Worm (Caenorhabditis elegans) whole organism, early embryonic: ENCODE results near the gene R10E4.7.

Experiments
- B0310.2 ChIP-seq: sonication (generic microtip); optimal IDR thresholded peaks from 2 replicates; lab custom pipeline; 2016; ENCODE audit warnings: mild to moderate bottlenecking, missing genetic modification characterization, missing compliant biosample characterization
- F13C5.2 ChIP-seq: sonication (generic microtip); optimal IDR thresholded peaks from 2 replicates; lab custom pipeline; 2017; ENCODE audit warnings: mild to moderate bottlenecking, missing genetic modification characterization, inconsistent platforms, missing compliant biosample characterization
- ceh-36 ChIP-seq: sonication (generic microtip); optimal IDR thresholded peaks from 2 replicates; lab custom pipeline; 2016; ENCODE audit warnings: missing genetic modification characterization, inconsistent platforms, missing compliant biosample characterization
- hmbx-1 ChIP-seq: sonication (generic microtip); optimal IDR thresholded peaks from 2 replicates; lab custom pipeline; 2016; ENCODE audit warnings: mild to moderate bottlenecking, missing genetic modification characterization, missing compliant biosample characterization
- hmg-4 ChIP-seq: fragments of 200-800 bp; sonication (Bioruptor generic); optimal IDR thresholded peaks from 2 replicates; lab custom pipeline; 2018; ENCODE audit warnings: mild to moderate bottlenecking, missing genetic modification characterization, missing compliant biosample characterization
- hnd-1 ChIP-seq: sonication (generic microtip); optimal IDR thresholded peaks from 2 replicates; lab custom pipeline; 2016; ENCODE audit warnings: missing genetic modification characterization, missing compliant biosample characterization
- pes-1 ChIP-seq: fragments of 200-800 bp; sonication (Bioruptor generic); IDR thresholded peaks from 2 replicates; pipeline ENCODE4 v1.3.6; 2022; ENCODE audit warnings: missing genetic modification reagents, missing genetic modification characterization, missing compliant biosample characterization
- sea-1 ChIP-seq: fragments of 200-800 bp; sonication (Bioruptor generic); conservative IDR thresholded peaks from 2 replicates; pipeline ENCODE4 v1.3.6; 2022; ENCODE audit warnings: missing genetic modification characterization, missing compliant biosample characterization
- tra-4 ChIP-seq: sonication (generic microtip); optimal IDR thresholded peaks from 2 replicates; lab custom pipeline; 2017; ENCODE audit warnings: missing genetic modification characterization, missing compliant biosample characterization

ce11 chrIII:4287379-4287778 lies 7.2 kb upstream of the R10E4.7 start, which contains the start of gene R10E4.3:
- TF ChIP-seq ceh-36 (tag; lab: Kevin White, UChicago) (no peak), B0310.2 (no peak), sea-1 (no peak), pes-1 (GFP tag; lab: Robert Waterston, UW) (no peak), hnd-1 (tag; lab: Kevin White, UChicago) (no peak), tra-4 (no peak), hmg-4 (GFP tag; lab: Kevin White, UChicago) (no peak), hmbx-1 (no peak), F13C5.2 (tag; lab: Kevin White, UChicago) (no peak)
